Fruit fly (Drosophila melanogaster): Measurements from ENCODE around the gene Rel.

The Rel gene

dm6 chr3R:9083379-9083778, 35.6 kb upstream of the Rel start (continued):
- TF ChIP-seq pan (optimal IDR thresholded peaks at IDR 0.05), result no peak
- TF ChIP-seq pan (GFP tag; optimal IDR thresholded peaks at IDR 0.05 in 1 of 2, IDR thresholded peaks at IDR 0.05 in 1 of 2), result peak in 1 of 2 experiments; percentile 49
- TF ChIP-seq z (GFP tag; IDR thresholded peaks at IDR 0.05), result peak; percentile 46; the same call in 1 of the 3 replicates
- peak; percentile 57 for TF ChIP-seq sens (GFP tag)
- peak; percentile 39 for TF ChIP-seq CG2875 (GFP tag; optimal IDR thresholded peaks at IDR 0.05)
- peak; percentile 48 for TF ChIP-seq sisA (GFP tag; IDR thresholded peaks at IDR 0.05)
- TF ChIP-seq da (GFP tag; optimal IDR thresholded peaks at IDR 0.05), result no peak
- no peak for TF ChIP-seq Hr39 (optimal IDR thresholded peaks at IDR 0.05)
- TF ChIP-seq CG3838 (GFP tag; optimal IDR thresholded peaks at IDR 0.05), result no peak
- no peak for TF ChIP-seq Dll (GFP tag; IDR thresholded peaks at IDR 0.05; ENCODE audit: partially characterized antibody)
- TF ChIP-seq CG7556 (GFP tag; optimal IDR thresholded peaks at IDR 0.05), result peak; percentile 48
- TF ChIP-seq CG5180 (GFP tag; optimal IDR thresholded peaks at IDR 0.05), result peak; percentile 50
- TF ChIP-seq tll (GFP tag; optimal IDR thresholded peaks at IDR 0.05), result no peak
- TF ChIP-seq CG17328 (GFP tag; IDR thresholded peaks at IDR 0.05), result peak; percentile 54; the same call in 1 of the 2 replicates
- TF ChIP-seq dysf (GFP tag; IDR thresholded peaks at IDR 0.05), result peak; percentile 68
- no peak for TF ChIP-seq jing (GFP tag; optimal IDR thresholded peaks at IDR 0.05)
- no peak for TF ChIP-seq CG5953 (GFP tag; IDR thresholded peaks at IDR 0.05)
- peak; percentile 30 for TF ChIP-seq CG13424 (tag; optimal IDR thresholded peaks at IDR 0.05)
- peak; percentile 15 for TF ChIP-seq CG10267 (tag; optimal IDR thresholded peaks at IDR 0.05)
- TF ChIP-seq CG10979 (tag; optimal IDR thresholded peaks at IDR 0.05), result peak; percentile 52
- TF ChIP-seq Hr3 (GFP tag; optimal IDR thresholded peaks at IDR 0.05), result peak; percentile 13
- TF ChIP-seq CG17385 (GFP tag; optimal IDR thresholded peaks at IDR 0.05), result peak; percentile 16
- peak; percentile 38 for TF ChIP-seq lmd (GFP tag; IDR thresholded peaks at IDR 0.05)
- TF ChIP-seq CG7745 (tag; optimal IDR thresholded peaks at IDR 0.05), result no peak
- TF ChIP-seq Atf6 (GFP tag; IDR thresholded peaks at IDR 0.05), result peak; percentile 49; the same call in 1 of the 2 replicates
- peak; percentile 3 for TF ChIP-seq CG6854 (GFP tag; optimal IDR thresholded peaks at IDR 0.05)
- no peak for TF ChIP-seq Dek (tag; optimal IDR thresholded peaks at IDR 0.05)
- peak; percentile 51; the same call in 1 of the 2 replicates for TF ChIP-seq CG10366 (GFP tag; IDR thresholded peaks at IDR 0.05)
- no peak for TF ChIP-seq CG34376 (GFP tag; optimal IDR thresholded peaks at IDR 0.05)
- TF ChIP-seq unpg (GFP tag; optimal IDR thresholded peaks at IDR 0.05), result peak; percentile 43
- TF ChIP-seq CG18599 (GFP tag; optimal IDR thresholded peaks at IDR 0.05), result peak; percentile 75
- TF ChIP-seq Ets65A (GFP tag), result peak; percentile 91
- peak; percentile 69 for TF ChIP-seq row (GFP tag; IDR thresholded peaks at IDR 0.05)
- peak; percentile 40 for TF ChIP-seq grau (tag; optimal IDR thresholded peaks at IDR 0.05)
- TF ChIP-seq pum (GFP tag; optimal IDR thresholded peaks at IDR 0.05), result peak; percentile 9
- TF ChIP-seq CG14860 (GFP tag; IDR thresholded peaks at IDR 0.05; ENCODE audit: partially characterized antibody), result no peak
- peak; percentile 2 for TF ChIP-seq CG10654 (GFP tag; optimal IDR thresholded peaks at IDR 0.05)
- TF ChIP-seq CG31388 (GFP tag; optimal IDR thresholded peaks at IDR 0.05), result no peak
- TF ChIP-seq gce (GFP tag; IDR thresholded peaks at IDR 0.05), result 0 out of 3 replicates have a peak, but pooled peaks have one; percentile 24
- peak; percentile 46 for TF ChIP-seq Ptx1 (GFP tag; IDR thresholded peaks at IDR 0.05)
- TF ChIP-seq YL-1 (GFP tag; optimal IDR thresholded peaks at IDR 0.05), result no peak
- 0 out of 2 replicates have a peak, but pooled peaks have one; percentile 25 for TF ChIP-seq CG32772 (GFP tag; IDR thresholded peaks at IDR 0.05)
- TF ChIP-seq mam (GFP tag; optimal IDR thresholded peaks at IDR 0.05), result peak; percentile 2
- no peak for TF ChIP-seq ro (GFP tag; IDR thresholded peaks at IDR 0.05)
- TF ChIP-seq Blimp-1 (GFP tag; optimal IDR thresholded peaks at IDR 0.05), result peak; percentile 75
- TF ChIP-seq CG2120 (GFP tag; optimal IDR thresholded peaks at IDR 0.05), result peak; percentile 42
- no peak for TF ChIP-seq Neu2 (GFP tag; optimal IDR thresholded peaks at IDR 0.05; ENCODE audit: borderline replicate concordance)
- TF ChIP-seq Deaf1 (tag; optimal IDR thresholded peaks at IDR 0.05), result peak; percentile 32
- TF ChIP-seq Xrp1 (GFP tag; IDR thresholded peaks at IDR 0.05), result peak; percentile 53; the same call in 1 of the 2 replicates
- no peak for TF ChIP-seq NFAT (GFP tag; IDR thresholded peaks at IDR 0.05)
- TF ChIP-seq CG11695 (GFP tag; IDR thresholded peaks at IDR 0.05), result no peak
